Worm (Caenorhabditis elegans): ENCODE measurements around the gene F25H9.7.

- no peak for TF ChIP-seq ets-4 (tag; optimal IDR thresholded peaks at IDR 0.05)
- no peak for TF ChIP-seq tbx-7 (tag; optimal IDR thresholded peaks at IDR 0.05)
- no peak for TF ChIP-seq madf-2 (tag; optimal IDR thresholded peaks at IDR 0.05)
- TF ChIP-seq sdc-2 (tag; optimal IDR thresholded peaks at IDR 0.05), result no peak
- TF ChIP-seq che-1 (tag; optimal IDR thresholded peaks at IDR 0.05), result no peak
- no peak for TF ChIP-seq F13H6.1 (tag; optimal IDR thresholded peaks at IDR 0.05)
These were observed 3.9 kb downstream of the F25H9.7 start for ce11 chrV:13472062-13472461.

All from whole organism, late embryonic.